Fruit fly (Drosophila melanogaster): ENCODE results near the gene CG7706.

CG7706 gene

DNA sequence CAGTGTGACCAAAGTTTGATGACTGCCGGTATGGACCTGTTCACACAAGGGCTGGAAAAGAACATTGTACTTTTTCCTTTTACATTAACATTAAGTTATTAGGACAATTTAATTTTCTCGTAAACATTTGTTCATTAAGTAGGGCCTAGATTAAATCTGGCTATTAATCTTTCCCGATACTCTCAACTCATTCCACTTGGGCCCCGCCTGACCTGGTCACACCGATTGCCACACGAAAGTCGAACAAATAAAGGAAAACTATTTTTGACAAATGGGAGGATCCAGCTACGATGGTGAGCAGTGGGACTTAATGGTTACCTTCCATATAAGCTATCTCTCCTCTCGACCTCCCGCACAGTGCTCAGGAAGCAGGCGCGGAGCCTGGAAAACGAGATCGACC lies 14.1 kb upstream of the CG7706 start, which contains the start of the genes Cpsf73 and Gos28 (continued):
- TF ChIP-seq HLH54F (GFP tag; optimal IDR thresholded peaks at IDR 0.05) (peak; percentile 53), CG11695 (GFP tag; IDR thresholded peaks at IDR 0.05) (no peak), Sry-β (GFP tag; optimal IDR thresholded peaks at IDR 0.05) (no peak), ac (GFP tag; optimal IDR thresholded peaks at IDR 0.05) (no peak), Stat92E (GFP tag; optimal IDR thresholded peaks at IDR 0.05) (no peak), gem (tag; optimal IDR thresholded peaks at IDR 0.05) (no peak), Bdp1 (GFP tag; optimal IDR thresholded peaks at IDR 0.05) (no peak), fd64A (GFP tag; optimal IDR thresholded peaks at IDR 0.05) (no peak), sna (GFP tag; IDR thresholded peaks at IDR 0.05; ENCODE audit: partially characterized antibody) (no peak), gsb-n (tag; optimal IDR thresholded peaks at IDR 0.05) (no peak), Myb (GFP tag; optimal IDR thresholded peaks at IDR 0.05) (peak; percentile 19), CG32767 (GFP tag; IDR thresholded peaks at IDR 0.05) (no peak), grn (GFP tag; optimal IDR thresholded peaks at IDR 0.05) (peak; percentile 5), MTF-1 (GFP tag; optimal IDR thresholded peaks at IDR 0.05; ENCODE audit: borderline replicate concordance) (no peak), CG9609 (GFP tag; optimal IDR thresholded peaks at IDR 0.05) (no peak), CG14014 (GFP tag; IDR thresholded peaks at IDR 0.05) (0 out of 2 replicates have a peak, but pooled peaks have one; percentile 33), CG4424 (GFP tag; optimal IDR thresholded peaks at IDR 0.05) (no peak), CG18599 (GFP tag; optimal IDR thresholded peaks at IDR 0.05) (no peak), CG30403 (GFP tag; optimal IDR thresholded peaks at IDR 0.05) (peak; percentile 37), gsb (GFP tag; IDR thresholded peaks at IDR 0.05) (no peak), Xrp1 (GFP tag; IDR thresholded peaks at IDR 0.05) (peak; percentile 10; the same call in 1 of the 2 replicates), CG2120 (GFP tag; optimal IDR thresholded peaks at IDR 0.05) (peak; percentile 37), tna (GFP tag; IDR thresholded peaks at IDR 0.05; ENCODE audit: partially characterized antibody) (no peak), CG2712 (tag; optimal IDR thresholded peaks at IDR 0.05) (peak; percentile 52), oc (tag; optimal IDR thresholded peaks at IDR 0.05) (no peak), Hr3 (GFP tag; optimal IDR thresholded peaks at IDR 0.05) (no peak), mld (GFP tag; IDR thresholded peaks at IDR 0.05; ENCODE audit: partially characterized antibody) (no peak), Sox102F (GFP tag; optimal IDR thresholded peaks at IDR 0.05) (no peak), trem (tag; optimal IDR thresholded peaks at IDR 0.05) (peak; percentile 58), abd-A (tag; optimal IDR thresholded peaks at IDR 0.05) (no peak), Lpt (GFP tag; optimal IDR thresholded peaks at IDR 0.05) (no peak), Fer3 (tag; optimal IDR thresholded peaks at IDR 0.05) (no peak), emc (GFP tag; optimal IDR thresholded peaks at IDR 0.05) (no peak), CG13287 (GFP tag; IDR thresholded peaks at IDR 0.05; ENCODE audit: partially characterized antibody) (peak; percentile 73), klu (GFP tag; IDR thresholded peaks at IDR 0.05) (no peak), Sin3A (optimal IDR thresholded peaks at IDR 0.05) (peak; percentile 90), CG1233 (GFP tag; optimal IDR thresholded peaks at IDR 0.05) (no peak), CG13894 (tag; optimal IDR thresholded peaks at IDR 0.05) (no peak), Taf1 (GFP tag; IDR thresholded peaks at IDR 0.05) (no peak), slbo (GFP tag; IDR thresholded peaks at IDR 0.05) (peak; percentile 49), Abd-B (GFP tag; optimal IDR thresholded peaks at IDR 0.05) (no peak), CG7963 (GFP tag; IDR thresholded peaks at IDR 0.05; ENCODE audit: partially characterized antibody) (no peak), Ets97D (GFP tag; optimal IDR thresholded peaks at IDR 0.05) (peak; percentile 36), CG17328 (GFP tag; IDR thresholded peaks at IDR 0.05) (0 out of 2 replicates have a peak, but pooled peaks have one; percentile 25), Aef1 (GFP tag; IDR thresholded peaks at IDR 0.05) (no peak), CG12942 (GFP tag; optimal IDR thresholded peaks at IDR 0.05) (no peak), Usf (GFP tag; optimal IDR thresholded peaks at IDR 0.05) (no peak), CG34224 (GFP tag; IDR thresholded peaks at IDR 0.05; ENCODE audit: partially characterized antibody) (peak; percentile 49; the same call in 1 of the 3 replicates), Mad (GFP tag; optimal IDR thresholded peaks at IDR 0.05) (no peak), pb (GFP tag; optimal IDR thresholded peaks at IDR 0.05) (no peak), NC2α (GFP tag; optimal IDR thresholded peaks at IDR 0.05) (no peak)
